Worm (Caenorhabditis elegans) whole organism, L2 larva: ENCODE measurements around the gene str-82.

ENCODE experiments used
- C34F6.9 ChIP-seq: fragments of 150-350 bp; optimal IDR thresholded peaks from 2 replicates; lab custom pipeline; 2014; ENCODE audit warnings: missing biosample characterization, missing genetic modification characterization
- Y55F3AM.14 ChIP-seq: fragments of 200-800 bp; sonication (Bioruptor generic); optimal IDR thresholded peaks from 2 replicates; lab custom pipeline; 2018; ENCODE audit warnings: mild to moderate bottlenecking, missing genetic modification characterization, missing compliant biosample characterization
- ZK546.5 ChIP-seq: sonication (generic microtip); optimal IDR thresholded peaks from 2 replicates; lab custom pipeline; 2017; ENCODE audit warnings: missing biosample characterization, missing genetic modification characterization
- ama-1 ChIP-seq: fragments of 150-350 bp; optimal IDR thresholded peaks from 2 replicates; lab custom pipeline; 2018; ENCODE audit warnings: inconsistent platforms
- ceh-16 ChIP-seq: fragments of 150-350 bp; optimal IDR thresholded peaks from 2 replicates; lab custom pipeline; 2014; ENCODE audit warnings: missing biosample characterization, missing genetic modification characterization
- ceh-82 ChIP-seq: fragments of 150-350 bp; optimal IDR thresholded peaks from 2 replicates; lab custom pipeline; 2014; ENCODE audit warnings: missing biosample characterization, missing genetic modification characterization
- crh-2 ChIP-seq: sonication (generic microtip); optimal IDR thresholded peaks from 2 replicates; lab custom pipeline; 2017; ENCODE audit warnings: missing biosample characterization, missing genetic modification characterization
- dmd-4 ChIP-seq: sonication (generic microtip); optimal IDR thresholded peaks from 2 replicates; lab custom pipeline; 2017; ENCODE audit warnings: missing biosample characterization, missing genetic modification characterization
- elt-1 ChIP-seq: fragments of 150-350 bp; optimal IDR thresholded peaks from 2 replicates; lab custom pipeline; 2014; ENCODE audit warnings: missing biosample characterization, missing genetic modification characterization
- gmeb-1 ChIP-seq: fragments of 150-350 bp; optimal IDR thresholded peaks from 2 replicates; lab custom pipeline; 2014; ENCODE audit warnings: missing biosample characterization, missing genetic modification characterization
- lin-11 ChIP-seq: fragments of 150-350 bp; sonication (generic microtip); optimal IDR thresholded peaks from 2 replicates; lab custom pipeline; 2014; ENCODE audit warnings: missing biosample characterization, missing genetic modification characterization, inconsistent platforms, mixed read lengths
- lin-13 ChIP-seq: fragments of 150-350 bp; optimal IDR thresholded peaks from 2 replicates; lab custom pipeline; 2014; ENCODE audit warnings: missing biosample characterization, missing genetic modification reagents, missing genetic modification characterization
- lin-39 ChIP-seq: fragments of 150-350 bp; optimal IDR thresholded peaks from 2 replicates; lab custom pipeline; 2014; ENCODE audit warnings: missing biosample characterization, missing genetic modification reagents, missing genetic modification characterization
- mab-5 ChIP-seq: fragments of 150-350 bp; optimal IDR thresholded peaks from 2 replicates; lab custom pipeline; 2014; ENCODE audit warnings: missing biosample characterization, missing genetic modification characterization
- mbf-1 ChIP-seq: sonication (generic microtip); optimal IDR thresholded peaks from 2 replicates; lab custom pipeline; 2017; ENCODE audit warnings: missing biosample characterization, missing genetic modification characterization
- mdl-1 ChIP-seq, 2 experiments: fragments of 150-350 bp in 1 of 2; sonication (generic microtip) in 1 of 2; optimal IDR thresholded peaks; 2 replicates each; lab custom pipeline; 2017; ENCODE audit warnings: missing biosample characterization in 2 of 2, missing genetic modification characterization in 2 of 2
- nhr-10 ChIP-seq: sonication (generic microtip); optimal IDR thresholded peaks from 2 replicates; lab custom pipeline; 2017; ENCODE audit warnings: missing biosample characterization, missing genetic modification characterization
- nhr-11 ChIP-seq: fragments of 150-350 bp; optimal IDR thresholded peaks from 2 replicates; lab custom pipeline; 2014; ENCODE audit warnings: missing biosample characterization, missing genetic modification characterization
- nhr-12 ChIP-seq: fragments of 150-350 bp; optimal IDR thresholded peaks from 2 replicates; lab custom pipeline; 2014; ENCODE audit warnings: missing biosample characterization, missing genetic modification characterization
- nhr-129 ChIP-seq: fragments of 150-350 bp; optimal IDR thresholded peaks from 2 replicates; lab custom pipeline; 2014; ENCODE audit warnings: missing biosample characterization, missing genetic modification characterization
- nhr-21 ChIP-seq: fragments of 150-350 bp; optimal IDR thresholded peaks from 2 replicates; lab custom pipeline; 2014; ENCODE audit warnings: missing biosample characterization, missing genetic modification characterization
- nhr-23 ChIP-seq: fragments of 150-350 bp; optimal IDR thresholded peaks from 2 replicates; lab custom pipeline; 2014; ENCODE audit warnings: missing biosample characterization, missing genetic modification reagents, missing genetic modification characterization
- nhr-237 ChIP-seq: fragments of 150-350 bp; optimal IDR thresholded peaks from 2 replicates; lab custom pipeline; 2014; ENCODE audit warnings: missing biosample characterization, missing genetic modification characterization
- nhr-6 ChIP-seq: fragments of 150-350 bp; optimal IDR thresholded peaks from 2 replicates; lab custom pipeline; 2014; ENCODE audit warnings: missing biosample characterization, missing genetic modification characterization
- nhr-77 ChIP-seq: fragments of 150-350 bp; optimal IDR thresholded peaks from 2 replicates; lab custom pipeline; 2014; ENCODE audit warnings: missing biosample characterization, missing genetic modification characterization
- peb-1 ChIP-seq: fragments of 150-350 bp; optimal IDR thresholded peaks from 2 replicates; lab custom pipeline; 2014; ENCODE audit warnings: missing biosample characterization, missing genetic modification characterization
- sem-4 ChIP-seq: fragments of 150-350 bp; optimal IDR thresholded peaks from 2 replicates; lab custom pipeline; 2014; ENCODE audit warnings: missing biosample characterization, missing genetic modification reagents, missing genetic modification characterization
- skn-1 ChIP-seq: sonication (generic microtip); optimal IDR thresholded peaks from 2 replicates; lab custom pipeline; 2017; ENCODE audit warnings: missing biosample characterization, missing genetic modification characterization
- sma-3 ChIP-seq: sonication (generic microtip); optimal IDR thresholded peaks from 2 replicates; lab custom pipeline; 2016; ENCODE audit warnings: missing genetic modification reagents, missing genetic modification characterization, missing compliant biosample characterization
- sma-9 ChIP-seq, 2 experiments: fragments of 150-350 bp in 1 of 2; sonication (generic microtip) in 1 of 2; optimal IDR thresholded peaks; 2 replicates each; lab custom pipeline; 2014 to 2016; ENCODE audit warnings: missing genetic modification characterization in 2 of 2, mild to moderate bottlenecking in 1 of 2, missing biosample characterization in 1 of 2, missing compliant biosample characterization in 1 of 2, missing genetic modification reagents in 1 of 2, moderate library complexity in 1 of 2
- unc-55 ChIP-seq: fragments of 150-350 bp; sonication (generic microtip); optimal IDR thresholded peaks from 3 replicates; lab custom pipeline; 2014; ENCODE audit warnings: missing biosample characterization, missing genetic modification reagents, missing genetic modification characterization
- unc-62 ChIP-seq: fragments of 150-350 bp; optimal IDR thresholded peaks from 2 replicates; lab custom pipeline; 2014; ENCODE audit warnings: missing biosample characterization, missing genetic modification reagents, missing genetic modification characterization
- ztf-1 ChIP-seq: fragments of 200-800 bp; sonication (Bioruptor generic); conservative IDR thresholded peaks from 2 replicates; pipeline ENCODE4 v1.3.6; 2022; ENCODE audit warnings: missing genetic modification characterization, missing compliant biosample characterization
- ztf-4 ChIP-seq: fragments of 150-350 bp; optimal IDR thresholded peaks from 2 replicates; lab custom pipeline; 2014; ENCODE audit warnings: missing biosample characterization, missing genetic modification characterization

Gene str-82

ce11 chrV:3949723-3950122, 24.7 kb upstream of the str-82 start, which contains the start of gene dach-1:
Gene dach-1, plus strand, starts transcription at chrV:3950023.
- TF ChIP-seq dmd-4 (tag; lab: Kevin White, UChicago) (no peak), unc-62 (GFP tag; lab: Kevin White, UChicago) (no peak), ama-1 (lab: Kevin White, UChicago) (no peak), nhr-23 (no peak)
- TF ChIP-seq, all 48 proteins: peak for 0

- no peak for TF ChIP-seq ztf-4
- no peak for TF ChIP-seq sma-9 (GFP tag; optimal IDR thresholded peaks at IDR 0.05; lab: Kevin White, UChicago)
- TF ChIP-seq sma-9 (tag; optimal IDR thresholded peaks at IDR 0.05; lab: Kevin White, UChicago) = no peak
- no peak for TF ChIP-seq mab-5
- no peak for TF ChIP-seq skn-1 (tag; lab: Kevin White, UChicago)
- no peak for TF ChIP-seq ceh-82 (tag; lab: Kevin White, UChicago)
- TF ChIP-seq mdl-1 (tag; optimal IDR thresholded peaks at IDR 0.05; lab: Kevin White, UChicago) = no peak
- no peak for TF ChIP-seq nhr-11 (tag; lab: Kevin White, UChicago)
- no peak for TF ChIP-seq Y55F3AM.14 (GFP tag; lab: Kevin White, UChicago)
- no peak for TF ChIP-seq nhr-129 (tag; lab: Kevin White, UChicago)
- no peak for TF ChIP-seq crh-2
- no peak for TF ChIP-seq ZK546.5
- no peak for TF ChIP-seq lin-13 (GFP tag; lab: Kevin White, UChicago)
- no peak for TF ChIP-seq nhr-77
- TF ChIP-seq sem-4 = no peak
- no peak for TF ChIP-seq lin-11 (tag; lab: Kevin White, UChicago)
Measured at ce11 chrV:3953739-3954138, 20.7 kb upstream of the str-82 start, which contains the start of gene str-247. Gene str-247, plus strand, starts transcription at chrV:3954039.

DNA sequence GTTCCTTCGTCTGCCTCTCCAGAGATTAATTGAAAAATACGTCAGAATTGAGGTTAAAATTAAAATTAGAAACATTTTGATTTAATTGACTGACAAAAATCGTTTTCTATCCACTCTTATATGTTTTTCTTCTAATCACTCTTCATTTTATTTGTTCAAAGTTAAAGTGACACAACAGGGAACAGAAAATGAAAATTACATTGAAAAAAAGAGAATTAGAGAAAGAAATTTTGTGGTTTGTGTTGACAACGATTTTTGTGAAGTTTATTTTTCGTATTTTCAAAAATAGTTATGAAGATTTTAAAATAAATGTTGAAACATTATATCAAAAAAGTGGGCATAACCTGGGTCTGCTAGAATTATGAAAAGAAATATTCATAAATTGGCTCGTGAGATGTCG, 16.9 kb upstream of the str-82 start, which contains the start of gene cyp-34A5:
Gene cyp-34A5, minus strand, starts transcription at position 101 of the 400 bp plus-strand sequence.
- TF ChIP-seq sma-9 (GFP tag; optimal IDR thresholded peaks at IDR 0.05; lab: Kevin White, UChicago) (no peak), sma-9 (tag; optimal IDR thresholded peaks at IDR 0.05; lab: Kevin White, UChicago) (no peak), gmeb-1 (tag; lab: Kevin White, UChicago) (no peak), sma-3 (GFP tag; lab: Kevin White, UChicago) (no peak), nhr-21 (tag; lab: Kevin White, UChicago) (no peak)

- TF ChIP-seq sma-3 (GFP tag; lab: Kevin White, UChicago) = no peak
- TF ChIP-seq unc-62 (GFP tag; lab: Kevin White, UChicago) = no peak
- TF ChIP-seq ZK546.5 = no peak
- no peak for TF ChIP-seq nhr-6 (tag; lab: Kevin White, UChicago)
- TF ChIP-seq lin-39 (tag; lab: Kevin White, UChicago) = no peak
- no peak for TF ChIP-seq sma-9 (GFP tag; optimal IDR thresholded peaks at IDR 0.05; lab: Kevin White, UChicago)
- TF ChIP-seq sma-9 (tag; optimal IDR thresholded peaks at IDR 0.05; lab: Kevin White, UChicago) = no peak
- TF ChIP-seq ceh-16 = no peak
- no peak for TF ChIP-seq mbf-1
- TF ChIP-seq nhr-77 = no peak
- TF ChIP-seq crh-2 = no peak
- no peak for TF ChIP-seq nhr-12
- TF ChIP-seq elt-1 (tag; lab: Kevin White, UChicago) = no peak
- no peak for TF ChIP-seq nhr-21 (tag; lab: Kevin White, UChicago)
- no peak for TF ChIP-seq C34F6.9
- TF ChIP-seq mab-5 = no peak
- no peak for TF ChIP-seq peb-1
- no peak for TF ChIP-seq lin-13 (GFP tag; lab: Kevin White, UChicago)
- no peak for TF ChIP-seq nhr-237
Measured at ce11 chrV:3961235-3961634, 13.2 kb upstream of the str-82 start, which contains the start of gene cyp-34A6. Gene cyp-34A6, minus strand, starts transcription at chrV:3961335.

ce11 chrV:3963715-3964114, 10.7 kb upstream of the str-82 start, which contains the start of gene cyp-34A7:
Gene cyp-34A7, minus strand, starts transcription at chrV:3963815.
- TF ChIP-seq nhr-12 (no peak), crh-2 (no peak), nhr-6 (tag; lab: Kevin White, UChicago) (no peak), ceh-16 (no peak), unc-55 (GFP tag; lab: Kevin White, UChicago) (no peak), ztf-1 (GFP tag; lab: Robert Waterston, UW) (no peak), nhr-10 (tag; lab: Kevin White, UChicago) (no peak), ceh-82 (tag; lab: Kevin White, UChicago) (no peak)
- TF ChIP-seq, all 48 proteins: peak for 0
